Worm (Caenorhabditis elegans) whole organism, young adult: ENCODE measurements around the gene clec-214.

Experiments used
- B0019.2 ChIP-seq: fragments of 200-800 bp; sonication (Bioruptor generic); conservative IDR thresholded peaks from 2 replicates; pipeline ENCODE4 v1.3.6; 2022; ENCODE audit warnings: missing genetic modification reagents, missing genetic modification characterization, missing compliant biosample characterization
- B0336.3 ChIP-seq: fragments of 200-800 bp; sonication (Bioruptor generic); IDR thresholded peaks from 2 replicates; pipeline ENCODE4 v1.3.6; 2022; ENCODE audit warnings: missing genetic modification characterization, missing compliant biosample characterization
- C17E4.6 ChIP-seq: fragments of 200-800 bp; sonication (Bioruptor generic); IDR thresholded peaks from 2 replicates; pipeline ENCODE4 v1.3.6; 2022; ENCODE audit warnings: missing genetic modification reagents, missing genetic modification characterization, missing compliant biosample characterization
- F33H1.4 ChIP-seq: fragments of 200-800 bp; sonication (Bioruptor generic); IDR thresholded peaks from 2 replicates; pipeline ENCODE4 v1.3.6; 2022; ENCODE audit warnings: missing genetic modification reagents, missing genetic modification characterization, missing compliant biosample characterization
- F37B4.10 ChIP-seq: fragments of 200-800 bp; sonication (Bioruptor generic); IDR thresholded peaks from 2 replicates; pipeline ENCODE4 v1.3.6; 2022; ENCODE audit warnings: missing genetic modification characterization, missing compliant biosample characterization
- K12H6.12 ChIP-seq: fragments of 200-800 bp; sonication (Bioruptor generic); optimal IDR thresholded peaks from 2 replicates; lab custom pipeline; 2018; ENCODE audit warnings: mild to moderate bottlenecking, missing genetic modification characterization, missing compliant biosample characterization
- Y53F4B.3 ChIP-seq: fragments of 200-800 bp; sonication (Bioruptor generic); IDR thresholded peaks from 2 replicates; pipeline ENCODE4 v1.3.6; 2022; ENCODE audit warnings: missing genetic modification reagents, missing genetic modification characterization, missing compliant biosample characterization
- athp-1 ChIP-seq: sonication (generic microtip); optimal IDR thresholded peaks from 2 replicates; lab custom pipeline; 2017; ENCODE audit warnings: mild to moderate bottlenecking, missing genetic modification characterization, missing compliant biosample characterization
- attf-3 ChIP-seq: fragments of 200-800 bp; sonication (Bioruptor generic); conservative IDR thresholded peaks from 2 replicates; pipeline ENCODE4 v1.3.6; 2022; ENCODE audit warnings: missing genetic modification reagents, missing genetic modification characterization, missing compliant biosample characterization
- ccch-3 ChIP-seq: fragments of 200-800 bp; sonication (Bioruptor generic); optimal IDR thresholded peaks from 2 replicates; lab custom pipeline; 2018; ENCODE audit warnings: mild to moderate bottlenecking, missing genetic modification characterization, missing compliant biosample characterization
- cebp-1 ChIP-seq, 2 experiments: fragments of 200-800 bp in 1 of 2; sonication (Bioruptor generic) in 1 of 2; sonication (generic microtip) in 1 of 2; IDR thresholded peaks in 1 of 2; optimal IDR thresholded peaks in 1 of 2; 2 replicates each; pipeline versions ENCODE4 v1.3.6 to Lab custom; 2017 to 2022; ENCODE audit warnings: missing compliant biosample characterization in 2 of 2, missing genetic modification characterization in 2 of 2, mild to moderate bottlenecking in 1 of 2, missing genetic modification reagents in 1 of 2, moderate library complexity in 1 of 2
- ceh-100 ChIP-seq: fragments of 200-800 bp; sonication (Bioruptor generic); IDR thresholded peaks from 2 replicates; pipeline ENCODE4 v1.3.6; 2022; ENCODE audit warnings: missing genetic modification reagents, missing genetic modification characterization, missing compliant biosample characterization
- dpl-1 ChIP-seq: fragments of 150-350 bp; optimal IDR thresholded peaks from 2 replicates; lab custom pipeline; 2014; ENCODE audit warnings: missing biosample characterization, missing genetic modification reagents, missing genetic modification characterization
- efl-1 ChIP-seq: fragments of 150-350 bp; optimal IDR thresholded peaks from 2 replicates; lab custom pipeline; 2014; ENCODE audit warnings: missing biosample characterization, missing genetic modification reagents, missing genetic modification characterization
- egl-44 ChIP-seq: fragments of 200-800 bp; sonication (Bioruptor generic); IDR thresholded peaks from 2 replicates; pipeline ENCODE4 v1.3.6; 2022; ENCODE audit warnings: missing genetic modification reagents, missing genetic modification characterization, missing compliant biosample characterization
- ets-4 ChIP-seq: fragments of 200-800 bp; sonication (Bioruptor generic); optimal IDR thresholded peaks from 2 replicates; lab custom pipeline; 2018; ENCODE audit warnings: mild to moderate bottlenecking, missing genetic modification characterization, missing compliant biosample characterization
- gei-17 ChIP-seq: fragments of 200-800 bp; sonication (Bioruptor generic); optimal IDR thresholded peaks from 2 replicates; lab custom pipeline; 2018; ENCODE audit warnings: mild to moderate bottlenecking, missing genetic modification characterization, missing compliant biosample characterization
- hmg-1.2 ChIP-seq: fragments of 200-800 bp; sonication (Bioruptor generic); IDR thresholded peaks from 2 replicates; pipeline ENCODE4 v1.3.6; 2022; ENCODE audit warnings: missing genetic modification reagents, missing genetic modification characterization, missing compliant biosample characterization
- lsl-1 ChIP-seq: fragments of 200-800 bp; sonication (Bioruptor generic); optimal IDR thresholded peaks from 2 replicates; lab custom pipeline; 2018; ENCODE audit warnings: mild to moderate bottlenecking, missing genetic modification characterization, moderate library complexity, missing compliant biosample characterization
- madf-10 ChIP-seq: sonication (generic microtip); optimal IDR thresholded peaks from 2 replicates; lab custom pipeline; 2016; ENCODE audit warnings: mild to moderate bottlenecking, missing genetic modification characterization, missing compliant biosample characterization
- madf-6 ChIP-seq: fragments of 200-800 bp; sonication (Bioruptor generic); IDR thresholded peaks from 2 replicates; pipeline ENCODE4 v1.3.6; 2022; ENCODE audit warnings: missing genetic modification reagents, missing genetic modification characterization, missing compliant biosample characterization
- madf-8 ChIP-seq: fragments of 200-800 bp; sonication (Bioruptor generic); conservative IDR thresholded peaks from 2 replicates; pipeline ENCODE4 v1.3.6; 2022; ENCODE audit warnings: missing genetic modification reagents, missing genetic modification characterization, missing compliant biosample characterization
- mxl-1 ChIP-seq: sonication (generic microtip); optimal IDR thresholded peaks from 2 replicates; lab custom pipeline; 2016; ENCODE audit warnings: missing genetic modification characterization, missing compliant biosample characterization
- nfyb-1 ChIP-seq: fragments of 200-800 bp; sonication (Bioruptor generic); IDR thresholded peaks from 2 replicates; pipeline ENCODE4 v1.3.6; 2022; ENCODE audit warnings: missing genetic modification reagents, missing genetic modification characterization, missing compliant biosample characterization
- nhr-120 ChIP-seq: fragments of 200-800 bp; sonication (Bioruptor generic); IDR thresholded peaks from 2 replicates; pipeline ENCODE4 v1.3.6; 2022; ENCODE audit warnings: missing genetic modification characterization, missing compliant biosample characterization
- nhr-80 ChIP-seq: sonication (generic microtip); optimal IDR thresholded peaks from 2 replicates; lab custom pipeline; 2016; ENCODE audit warnings: missing genetic modification characterization, missing compliant biosample characterization
- sdz-38 ChIP-seq: sonication (generic microtip); optimal IDR thresholded peaks from 2 replicates; lab custom pipeline; 2016; ENCODE audit warnings: missing genotype, missing genetic modification characterization, missing compliant biosample characterization
- sptf-2 ChIP-seq: fragments of 200-800 bp; sonication (Bioruptor generic); optimal IDR thresholded peaks from 2 replicates; lab custom pipeline; 2018; ENCODE audit warnings: mild to moderate bottlenecking, missing genetic modification characterization, missing compliant biosample characterization
- tbp1 ChIP-seq: fragments of 200-800 bp; sonication (Bioruptor generic); optimal IDR thresholded peaks from 2 replicates; lab custom pipeline; 2018; ENCODE audit warnings: mild to moderate bottlenecking, missing genetic modification characterization, missing compliant biosample characterization
- xnd-1 ChIP-seq: sonication (generic microtip); optimal IDR thresholded peaks from 2 replicates; lab custom pipeline; 2016; ENCODE audit warnings: missing genotype, missing genetic modification reagents, missing genetic modification characterization, missing compliant biosample characterization
- ztf-3 ChIP-seq: fragments of 200-800 bp; sonication (Bioruptor generic); optimal IDR thresholded peaks from 2 replicates; lab custom pipeline; 2018; ENCODE audit warnings: mild to moderate bottlenecking, missing genetic modification characterization, missing compliant biosample characterization
- ztf-6 ChIP-seq: fragments of 200-800 bp; sonication (Bioruptor generic); IDR thresholded peaks from 2 replicates; pipeline ENCODE4 v1.3.6; 2022; ENCODE audit warnings: missing genetic modification reagents, missing genetic modification characterization, missing compliant biosample characterization

Gene clec-214

ce11 chrV:7603404-7603803, 6.8 kb upstream of the clec-214 start, which contains the start of gene C50E3.11:
Gene C50E3.11, minus strand, starts transcription at chrV:7603486.
- no peak for TF ChIP-seq gei-17 (GFP tag; lab: Kevin White, UChicago)
- no peak for TF ChIP-seq nhr-120 (GFP tag; lab: Robert Waterston, UW)
- peak; percentile 84 for TF ChIP-seq madf-6 (GFP tag; lab: Robert Waterston, UW)
- TF ChIP-seq dpl-1 (GFP tag; lab: Kevin White, UChicago) = peak; percentile 28
- TF ChIP-seq madf-8 (GFP tag; lab: Robert Waterston, UW) = peak; percentile 26; the same call in 1 of the 2 replicates
- TF ChIP-seq efl-1 = peak; percentile 86

ce11 chrV:7604858-7605257, 5.3 kb upstream of the clec-214 start, which contains the start of gene clec-213:
Gene clec-213, plus strand, starts transcription at chrV:7605158.
- TF ChIP-seq K12H6.12 (tag; lab: Kevin White, UChicago) (no peak), ccch-3 (GFP tag; lab: Kevin White, UChicago) (no peak), C17E4.6 (GFP tag; lab: Robert Waterston, UW) (no peak)

- TF ChIP-seq ceh-100 (GFP tag; lab: Robert Waterston, UW) (no peak), hmg-1.2 (no peak), attf-3 (no peak), sdz-38 (tag; lab: Kevin White, UChicago) (no peak), cebp-1 (GFP tag; IDR thresholded peaks at IDR 0.05; lab: Robert Waterston, UW) (no peak), cebp-1 (tag; optimal IDR thresholded peaks at IDR 0.05; lab: Kevin White, UChicago) (no peak), F37B4.10 (GFP tag; lab: Robert Waterston, UW) (no peak), B0019.2 (no peak)
Observed at ce11 chrV:7612044-7612443, 1.9 kb downstream of the clec-214 start, which contains the start of gene clec-215. Gene clec-215, plus strand, starts transcription at chrV:7612344.

- TF ChIP-seq ets-4 (GFP tag; lab: Kevin White, UChicago) (no peak), B0336.3 (no peak), egl-44 (GFP tag; lab: Robert Waterston, UW) (no peak), Y53F4B.3 (GFP tag; lab: Robert Waterston, UW) (no peak), sptf-2 (GFP tag; lab: Kevin White, UChicago) (no peak), mxl-1 (tag; lab: Kevin White, UChicago) (no peak)
Observed at ce11 chrV:7618114-7618513, 7.9 kb downstream of the clec-214 start, which contains the start of gene C50E3.15. Gene C50E3.15, plus strand, starts transcription at chrV:7618414.

- 0 out of 2 replicates have a peak, but pooled peaks have one; percentile 11 for TF ChIP-seq F33H1.4 (GFP tag; lab: Robert Waterston, UW)
- no peak for TF ChIP-seq nfyb-1 (GFP tag; lab: Robert Waterston, UW)
- TF ChIP-seq ztf-6 (GFP tag; lab: Robert Waterston, UW) = no peak
- peak; percentile 5 for TF ChIP-seq lsl-1 (GFP tag; lab: Kevin White, UChicago)
- peak; percentile 45 for TF ChIP-seq dpl-1 (GFP tag; lab: Kevin White, UChicago)
- TF ChIP-seq efl-1 = peak; percentile 79
- TF ChIP-seq nhr-80 (tag; lab: Kevin White, UChicago) = no peak
- no peak for TF ChIP-seq madf-10
- peak; percentile 75 for TF ChIP-seq madf-8 (GFP tag; lab: Robert Waterston, UW)
- no peak for TF ChIP-seq tbp1
- TF ChIP-seq athp-1 (tag; lab: Kevin White, UChicago) = no peak
- TF ChIP-seq madf-6 (GFP tag; lab: Robert Waterston, UW) = peak; percentile 89
- TF ChIP-seq xnd-1 = peak; percentile 30
- TF ChIP-seq ztf-3 (GFP tag; lab: Kevin White, UChicago) = no peak
- no peak for TF ChIP-seq F37B4.10 (GFP tag; lab: Robert Waterston, UW)
Observed at ce11 chrV:7622011-7622465, 11.9 kb downstream of the clec-214 start, which contains the start of gene C50E3.12. Gene C50E3.12, minus strand, starts transcription at chrV:7622061.
